Worm (Caenorhabditis elegans): Measurements from ENCODE around the gene F56F10.2.
A peak's percentile ranks its signal among the peaks of the same experiment; 100 is the strongest.

Gene F56F10.2

DNA sequence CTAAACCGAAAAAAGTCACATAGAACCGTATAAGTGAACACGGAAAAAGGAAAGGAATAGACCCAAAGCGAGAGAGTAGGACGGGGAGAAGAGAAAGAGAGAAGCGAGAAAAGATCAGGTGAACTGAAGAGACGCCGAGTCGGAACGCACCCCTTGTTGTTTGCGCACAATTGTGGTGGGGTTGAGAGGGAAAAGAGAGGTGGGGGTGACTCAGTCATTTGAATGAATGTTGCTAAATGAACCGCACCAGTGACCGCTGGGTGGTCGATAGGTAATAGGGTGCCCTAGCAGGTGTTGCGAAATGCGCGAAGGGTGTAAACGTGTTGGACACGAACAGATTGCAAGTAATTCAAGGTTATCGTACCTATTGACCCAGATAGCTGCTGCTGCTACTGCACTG, 11.6 kb downstream of the F56F10.2 start, which contains the start of gene lgl-1 (continued):
- TF ChIP-seq Y55F3AM.14 (GFP tag; optimal IDR thresholded peaks at IDR 0.05) (no peak), nhr-237 (tag; optimal IDR thresholded peaks at IDR 0.05) (no peak), aly-2 (tag; optimal IDR thresholded peaks at IDR 0.05) (no peak), nhr-12 (tag; optimal IDR thresholded peaks at IDR 0.05) (no peak), ceh-16 (tag; optimal IDR thresholded peaks at IDR 0.05) (no peak), fos-1 (tag; optimal IDR thresholded peaks at IDR 0.05) (peak; percentile 83), nhr-10 (tag; optimal IDR thresholded peaks at IDR 0.05) (no peak), alr-1 (tag; optimal IDR thresholded peaks at IDR 0.05) (no peak), lsy-2 (tag; optimal IDR thresholded peaks at IDR 0.05) (no peak), ZK546.5 (tag; optimal IDR thresholded peaks at IDR 0.05) (no peak), nhr-129 (tag; optimal IDR thresholded peaks at IDR 0.05) (no peak), sma-9 (GFP tag; optimal IDR thresholded peaks at IDR 0.05) (peak; percentile 13), sma-9 (tag; optimal IDR thresholded peaks at IDR 0.05) (no peak)

DNA sequence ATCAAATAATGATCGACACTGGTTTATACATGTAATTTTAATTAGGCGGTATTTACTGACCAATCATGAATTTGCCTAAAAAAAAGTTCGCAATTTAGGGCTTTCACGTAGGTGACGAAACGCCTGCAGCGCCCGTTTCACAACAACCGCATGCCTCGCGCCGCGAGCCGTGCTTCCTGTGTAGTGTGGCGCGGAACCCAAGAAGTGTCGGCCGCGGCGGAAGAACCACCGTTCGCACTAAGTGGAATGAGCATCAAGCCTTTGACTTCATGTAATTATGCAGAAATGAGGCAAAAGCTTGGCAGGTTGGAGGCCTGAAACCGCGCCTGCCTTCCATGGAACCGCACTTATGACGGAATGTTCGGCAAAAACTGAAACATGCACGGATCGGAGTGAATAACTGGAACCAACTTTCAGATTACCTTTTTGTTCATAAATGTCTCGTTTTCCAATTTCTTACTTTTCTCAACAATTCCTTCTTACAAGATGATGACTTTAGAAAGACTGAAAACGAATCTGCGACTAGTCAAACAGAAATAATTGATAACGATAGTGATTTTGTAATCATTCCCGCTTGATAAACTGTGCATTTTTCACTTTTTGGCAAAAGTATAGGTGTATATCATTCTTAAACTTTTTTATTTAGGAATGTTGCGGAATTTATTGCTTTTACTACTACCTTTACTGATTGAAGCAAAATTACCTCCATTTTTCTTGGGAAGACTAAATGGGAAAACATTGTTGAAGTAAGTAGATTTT, 12.7 kb downstream of the F56F10.2 start, which contains the start of gene F56F10.1:
F56F10.1 (plus strand) TSS at position 647 of the 759 bp plus-strand sequence.
- no peak for TF ChIP-seq crh-2 (tag; optimal IDR thresholded peaks at IDR 0.05)
- no peak for TF ChIP-seq unc-55 (GFP tag; optimal IDR thresholded peaks at IDR 0.05)
- TF ChIP-seq sma-9 (GFP tag; optimal IDR thresholded peaks at IDR 0.05): no peak
- no peak for TF ChIP-seq sma-9 (tag; optimal IDR thresholded peaks at IDR 0.05)
- TF ChIP-seq snpc-4 (tag; optimal IDR thresholded peaks at IDR 0.05): peak; percentile 78
- peak; percentile 31 for TF ChIP-seq skn-1 (tag; optimal IDR thresholded peaks at IDR 0.05)
- no peak for TF ChIP-seq nhr-10 (tag; optimal IDR thresholded peaks at IDR 0.05)
- TF ChIP-seq C34F6.9 (tag; optimal IDR thresholded peaks at IDR 0.05): no peak
- no peak for TF ChIP-seq dmd-4 (tag; optimal IDR thresholded peaks at IDR 0.05)
- no peak for TF ChIP-seq mab-5 (tag; optimal IDR thresholded peaks at IDR 0.05)
- TF ChIP-seq ztf-1 (GFP tag; conservative IDR thresholded peaks at IDR 0.05): no peak
- TF ChIP-seq blmp-1 (tag; optimal IDR thresholded peaks at IDR 0.05; ENCODE audit: insufficient read depth): no peak
- no peak for TF ChIP-seq mdl-1 (tag; optimal IDR thresholded peaks at IDR 0.05)
- TF ChIP-seq fos-1 (tag; optimal IDR thresholded peaks at IDR 0.05): peak; percentile 74
- TF ChIP-seq elt-3 (tag; optimal IDR thresholded peaks at IDR 0.05): no peak

DNA sequence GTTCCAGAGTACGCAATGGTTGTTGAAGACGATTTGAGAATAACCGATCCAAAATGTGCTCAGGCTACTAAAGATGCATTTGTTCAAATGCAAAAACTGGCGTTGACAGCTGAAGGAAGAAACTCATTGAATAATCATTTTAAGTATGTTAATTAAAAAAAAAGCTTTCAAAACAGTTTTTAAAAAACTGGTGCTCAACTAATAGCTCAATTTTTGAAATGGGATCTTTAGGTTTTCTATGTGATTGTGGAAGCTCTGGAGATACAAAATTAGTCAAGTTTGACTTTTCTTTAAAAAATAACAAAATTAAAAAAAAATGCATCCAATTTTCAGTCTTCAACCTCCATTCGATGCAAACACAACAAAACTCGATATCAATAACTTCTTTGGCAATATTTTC, 14.2 kb downstream of the F56F10.2 start:
- no peak for TF ChIP-seq sma-3 (GFP tag; optimal IDR thresholded peaks at IDR 0.05)
- no peak for TF ChIP-seq nhr-25 (tag; optimal IDR thresholded peaks at IDR 0.05)
- no peak for TF ChIP-seq fos-1 (tag; optimal IDR thresholded peaks at IDR 0.05)
- no peak for TF ChIP-seq nhr-11 (tag; optimal IDR thresholded peaks at IDR 0.05)
- no peak for TF ChIP-seq nhr-77 (tag; optimal IDR thresholded peaks at IDR 0.05)
- no peak for TF ChIP-seq zag-1 (tag; optimal IDR thresholded peaks at IDR 0.05)
- no peak for TF ChIP-seq ZK546.5 (tag; optimal IDR thresholded peaks at IDR 0.05)
- no peak for TF ChIP-seq snpc-4 (tag; optimal IDR thresholded peaks at IDR 0.05)
- TF ChIP-seq unc-62 (GFP tag; optimal IDR thresholded peaks at IDR 0.05): no peak
- no peak for TF ChIP-seq unc-55 (GFP tag; optimal IDR thresholded peaks at IDR 0.05)
- no peak for TF ChIP-seq ztf-4 (tag; optimal IDR thresholded peaks at IDR 0.05)
- TF ChIP-seq ama-1 (optimal IDR thresholded peaks at IDR 0.05): no peak

DNA sequence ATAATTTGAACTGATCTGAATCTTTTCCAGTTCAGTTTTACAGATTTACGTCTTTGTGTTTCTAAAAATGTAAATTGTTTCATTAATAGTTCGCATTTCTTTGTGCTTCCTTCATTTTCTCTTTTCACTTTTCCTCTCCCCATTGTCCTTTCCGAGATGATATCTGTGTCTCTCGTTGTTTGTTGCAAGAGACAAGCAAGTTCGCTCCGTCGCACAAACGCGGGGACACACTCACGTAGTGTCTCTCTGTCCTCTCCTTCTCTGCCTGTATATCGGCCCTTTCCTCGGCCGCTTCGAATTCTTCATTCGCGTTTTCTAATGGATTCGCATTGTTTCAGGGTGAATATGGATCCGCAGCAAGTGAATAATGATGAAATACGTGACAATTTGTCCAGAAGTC, 17.5 kb downstream of the F56F10.2 start, which contains the start of gene ZC13.1:
ZC13.1 (plus strand) TSS at position 305 of the 400 bp plus-strand sequence.
- TF ChIP-seq egl-27 (tag; optimal IDR thresholded peaks at IDR 0.05) (peak; percentile 4), dmd-4 (tag; optimal IDR thresholded peaks at IDR 0.05) (no peak), alr-1 (tag; optimal IDR thresholded peaks at IDR 0.05) (no peak), snpc-4 (tag; optimal IDR thresholded peaks at IDR 0.05) (peak; percentile 4), ceh-82 (tag; optimal IDR thresholded peaks at IDR 0.05) (no peak), Y55F3AM.14 (GFP tag; optimal IDR thresholded peaks at IDR 0.05) (no peak), peb-1 (tag; optimal IDR thresholded peaks at IDR 0.05) (no peak), sma-9 (GFP tag; optimal IDR thresholded peaks at IDR 0.05) (peak; percentile 60), sma-9 (tag; optimal IDR thresholded peaks at IDR 0.05) (no peak), ztf-1 (GFP tag; conservative IDR thresholded peaks at IDR 0.05) (no peak), ama-1 (optimal IDR thresholded peaks at IDR 0.05) (no peak), nhr-6 (tag; optimal IDR thresholded peaks at IDR 0.05) (no peak), C34F6.9 (tag; optimal IDR thresholded peaks at IDR 0.05) (peak; percentile 87), lin-13 (GFP tag; optimal IDR thresholded peaks at IDR 0.05) (peak; percentile 75), unc-62 (GFP tag; optimal IDR thresholded peaks at IDR 0.05) (no peak), ztf-4 (tag; optimal IDR thresholded peaks at IDR 0.05) (no peak), unc-55 (GFP tag; optimal IDR thresholded peaks at IDR 0.05) (peak; percentile 80), blmp-1 (tag; optimal IDR thresholded peaks at IDR 0.05; ENCODE audit: insufficient read depth) (peak; percentile 92), R02D3.7 (tag; optimal IDR thresholded peaks at IDR 0.05) (no peak), zag-1 (tag; optimal IDR thresholded peaks at IDR 0.05) (peak; percentile 38), elt-1 (tag; optimal IDR thresholded peaks at IDR 0.05) (no peak), sma-3 (GFP tag; optimal IDR thresholded peaks at IDR 0.05) (peak; percentile 55), nhr-23 (tag; optimal IDR thresholded peaks at IDR 0.05) (no peak), skn-1 (tag; optimal IDR thresholded peaks at IDR 0.05) (no peak), nhr-129 (tag; optimal IDR thresholded peaks at IDR 0.05) (peak; percentile 94), lin-11 (tag; optimal IDR thresholded peaks at IDR 0.05) (peak; percentile 33), gmeb-1 (tag; optimal IDR thresholded peaks at IDR 0.05) (peak; percentile 35), nhr-10 (tag; optimal IDR thresholded peaks at IDR 0.05) (no peak), F13H6.1 (tag; optimal IDR thresholded peaks at IDR 0.05) (peak; percentile 40), aly-2 (tag; optimal IDR thresholded peaks at IDR 0.05) (no peak), lsy-2 (tag; optimal IDR thresholded peaks at IDR 0.05) (peak; percentile 6 to 67), ceh-16 (tag; optimal IDR thresholded peaks at IDR 0.05) (no peak), fos-1 (tag; optimal IDR thresholded peaks at IDR 0.05) (peak; percentile 85)
